Worm (Caenorhabditis elegans): Measurements from ENCODE around the gene efr-3.

The efr-3 gene

ce11 chrII:6269805-6270414 is 51.0 kb downstream of the efr-3 start, which contains the start of gene F13H8.2 (continued):
- TF ChIP-seq skn-1 (tag; optimal IDR thresholded peaks at IDR 0.05): no peak
- no peak for TF ChIP-seq nhr-102 (tag; optimal IDR thresholded peaks at IDR 0.05)
- peak in 1 of 2 experiments; percentile 5 for TF ChIP-seq daf-16 (GFP tag; optimal IDR thresholded peaks at IDR 0.05)
- peak; percentile 6 for TF ChIP-seq daf-16 (tag; optimal IDR thresholded peaks at IDR 0.05)
- TF ChIP-seq fkh-10 (GFP tag; optimal IDR thresholded peaks at IDR 0.05): no peak
- no peak for TF ChIP-seq lin-15B (tag; optimal IDR thresholded peaks at IDR 0.05)
- TF ChIP-seq attf-4 (tag; optimal IDR thresholded peaks at IDR 0.05): no peak
- TF ChIP-seq lin-1 (GFP tag; IDR thresholded peaks at IDR 0.05): peak; percentile 91
- no peak for TF ChIP-seq ceh-32 (tag; optimal IDR thresholded peaks at IDR 0.05; ENCODE audit: poor library complexity)
- TF ChIP-seq ztf-11 (tag; optimal IDR thresholded peaks at IDR 0.05): no peak
- TF ChIP-seq ceh-44 (GFP tag; IDR thresholded peaks at IDR 0.05): peak; percentile 79
- TF ChIP-seq hif-1 (tag; optimal IDR thresholded peaks at IDR 0.05): peak in 1 of 2 experiments; percentile 58
- no peak for TF ChIP-seq nhr-76 (tag; optimal IDR thresholded peaks at IDR 0.05)
- TF ChIP-seq F44E2.7 (GFP tag; IDR thresholded peaks at IDR 0.05): no peak
- TF ChIP-seq pqm-1 (tag; optimal IDR thresholded peaks at IDR 0.05): no peak
- no peak for TF ChIP-seq daf-8 (GFP tag; IDR thresholded peaks at IDR 0.05)
- no peak for TF ChIP-seq egl-27 (tag; optimal IDR thresholded peaks at IDR 0.05)
- TF ChIP-seq ama-1 (optimal IDR thresholded peaks at IDR 0.05): no peak
- TF ChIP-seq mxl-3 (GFP tag; optimal IDR thresholded peaks at IDR 0.05): peak; percentile 20
- no peak for TF ChIP-seq Y105C5A.15 (GFP tag; IDR thresholded peaks at IDR 0.05)
- TF ChIP-seq snpc-1.2 (GFP tag; IDR thresholded peaks at IDR 0.05): peak; percentile 61; the same call in 1 of the 2 replicates
- peak; percentile 76 for TF ChIP-seq T26A8.4 (GFP tag; IDR thresholded peaks at IDR 0.05)
- TF ChIP-seq F49E8.2 (tag; optimal IDR thresholded peaks at IDR 0.05; ENCODE audit: borderline replicate concordance): peak; percentile 22
- TF ChIP-seq cey-2 (tag; optimal IDR thresholded peaks at IDR 0.05; ENCODE audit: borderline replicate concordance, insufficient read depth): no peak
- no peak for TF ChIP-seq lir-3 (tag; optimal IDR thresholded peaks at IDR 0.05)
- TF ChIP-seq lin-29 (GFP tag; IDR thresholded peaks at IDR 0.05): 0 out of 2 replicates have a peak, but pooled peaks have one; percentile 11
- no peak for TF ChIP-seq unc-39 (tag; optimal IDR thresholded peaks at IDR 0.05)
- TF ChIP-seq fos-1 (tag; optimal IDR thresholded peaks at IDR 0.05): no peak
- 0 out of 2 replicates have a peak, but pooled peaks have one; percentile 36 for TF ChIP-seq php-3 (GFP tag; IDR thresholded peaks at IDR 0.05)
- peak; percentile 78 for TF ChIP-seq dmd-6 (GFP tag; IDR thresholded peaks at IDR 0.05)
- TF ChIP-seq F26F4.8 (GFP tag; conservative IDR thresholded peaks at IDR 0.05): no peak
- peak; percentile 78 for TF ChIP-seq rbr-2 (tag; optimal IDR thresholded peaks at IDR 0.05)
- peak; percentile 22 for TF ChIP-seq nhr-48 (tag; optimal IDR thresholded peaks at IDR 0.05)
- TF ChIP-seq gei-8 (GFP tag; optimal IDR thresholded peaks at IDR 0.05): no peak
- TF ChIP-seq jun-1 (tag; optimal IDR thresholded peaks at IDR 0.05): no peak
- no peak for TF ChIP-seq pha-4 (GFP tag; IDR thresholded peaks at IDR 0.05)
- no peak for TF ChIP-seq pha-4 (tag; optimal IDR thresholded peaks at IDR 0.05)
- TF ChIP-seq zip-2 (tag; optimal IDR thresholded peaks at IDR 0.05): no peak
- no peak for TF ChIP-seq zag-1 (tag; optimal IDR thresholded peaks at IDR 0.05)
- no peak for TF ChIP-seq nhr-10 (tag; optimal IDR thresholded peaks at IDR 0.05)
- no peak for TF ChIP-seq ceh-28 (tag; optimal IDR thresholded peaks at IDR 0.05)
- TF ChIP-seq zfp-2 (tag; optimal IDR thresholded peaks at IDR 0.05): no peak
- no peak for TF ChIP-seq nhr-41 (GFP tag; IDR thresholded peaks at IDR 0.05)
- TF ChIP-seq daf-12 (tag; optimal IDR thresholded peaks at IDR 0.05): no peak
- peak; percentile 91 for TF ChIP-seq ctbp-1 (GFP tag; IDR thresholded peaks at IDR 0.05)
- peak; percentile 28 for TF ChIP-seq lin-13 (GFP tag; optimal IDR thresholded peaks at IDR 0.05)
- TF ChIP-seq ceh-82 (tag; optimal IDR thresholded peaks at IDR 0.05): no peak
- TF ChIP-seq nhr-77 (tag; optimal IDR thresholded peaks at IDR 0.05): peak; percentile 28
- TF ChIP-seq ceh-20 (GFP tag; IDR thresholded peaks at IDR 0.05): peak; percentile 77
- peak; percentile 62; the same call in 1 of the 2 replicates for TF ChIP-seq tra-1 (GFP tag; IDR thresholded peaks at IDR 0.05)
- TF ChIP-seq F10B5.3 (tag; optimal IDR thresholded peaks at IDR 0.05): no peak
- peak; percentile 20 for TF ChIP-seq nhr-28 (tag; optimal IDR thresholded peaks at IDR 0.05)
